Fruit fly (Drosophila melanogaster) whole organism, pupa: Measurements from ENCODE around the gene Lrr47.

Experiments used
- CG10348 ChIP-seq: fragments of 200-800 bp; sonication (Bioruptor generic); IDR thresholded peaks from 2 replicates; pipeline ENCODE4 v1.3.6; 2022; ENCODE audit warnings: missing biosample characterization, missing genetic modification characterization
- CG12605 ChIP-seq: fragments of 200-800 bp; sonication (Bioruptor generic); IDR thresholded peaks from 2 replicates; pipeline ENCODE4 v1.3.6; 2022; ENCODE audit warnings: missing biosample characterization, missing genetic modification characterization
- CG13204 ChIP-seq: fragments of 200-800 bp; sonication (Bioruptor generic); optimal IDR thresholded peaks from 2 replicates; lab custom pipeline; 2018; ENCODE audit warnings: missing biosample characterization, mild to moderate bottlenecking, missing genetic modification characterization, moderate library complexity
- CG14655 ChIP-seq: fragments of 200-800 bp; sonication (Bioruptor generic); optimal IDR thresholded peaks from 3 replicates; lab custom pipeline; 2017; ENCODE audit warnings: mild to moderate bottlenecking, missing biosample characterization, missing genetic modification reagents, missing genetic modification characterization
- CG15710 ChIP-seq: fragments of 200-800 bp; sonication (Bioruptor generic); optimal IDR thresholded peaks from 2 replicates; lab custom pipeline; 2018; ENCODE audit warnings: missing biosample characterization, mild to moderate bottlenecking, missing genetic modification characterization, moderate library complexity
- CG17806 ChIP-seq: fragments of 200-800 bp; sonication (Bioruptor generic); optimal IDR thresholded peaks from 2 replicates; lab custom pipeline; 2018; ENCODE audit warnings: missing biosample characterization, mild to moderate bottlenecking, missing genetic modification characterization, moderate library complexity
- CG32121 ChIP-seq: fragments of 200-800 bp; sonication (Bioruptor generic); IDR thresholded peaks from 2 replicates; pipeline ENCODE4 v1.3.6; 2022; ENCODE audit warnings: missing biosample characterization, missing genetic modification characterization
- CG34367 ChIP-seq: fragments of 200-800 bp; sonication (Bioruptor generic); optimal IDR thresholded peaks from 2 replicates; lab custom pipeline; 2018; ENCODE audit warnings: missing biosample characterization, mild to moderate bottlenecking, missing genetic modification characterization
- CG4496 ChIP-seq: fragments of 200-800 bp; sonication (Bioruptor generic); IDR thresholded peaks from 3 replicates; pipeline ENCODE4 v1.3.6; 2022; ENCODE audit warnings: missing biosample characterization, missing genetic modification characterization
- CG8159 ChIP-seq: fragments of 200-800 bp; sonication (Bioruptor generic); optimal IDR thresholded peaks from 3 replicates; lab custom pipeline; 2018; ENCODE audit warnings: missing biosample characterization, mild to moderate bottlenecking, missing genetic modification characterization, moderate library complexity
- CG8301 ChIP-seq: fragments of 200-800 bp; sonication (Bioruptor generic); optimal IDR thresholded peaks from 2 replicates; lab custom pipeline; 2018; ENCODE audit warnings: missing biosample characterization, mild to moderate bottlenecking, missing genetic modification characterization
- D1 ChIP-seq: fragments of 200-800 bp; sonication (Bioruptor generic); optimal IDR thresholded peaks from 2 replicates; lab custom pipeline; 2018; ENCODE audit warnings: missing biosample characterization, mild to moderate bottlenecking, missing genetic modification characterization, moderate library complexity
- EcR ChIP-seq: fragments of 200-800 bp; sonication (Bioruptor generic); optimal IDR thresholded peaks from 3 replicates; lab custom pipeline; 2019; ENCODE audit warnings: missing biosample characterization, missing genetic modification characterization, mild to moderate bottlenecking, moderate library complexity, missing genetic modification reagents
- Ets98B ChIP-seq: fragments of 200-800 bp; sonication (Bioruptor generic); IDR thresholded peaks from 2 replicates; pipeline ENCODE4 v1.3.6; 2022; ENCODE audit warnings: missing biosample characterization, missing genetic modification characterization
- Pif1A ChIP-seq: fragments of 200-800 bp; sonication (Bioruptor generic); optimal IDR thresholded peaks from 3 replicates; lab custom pipeline; 2016; ENCODE audit warnings: missing biosample characterization, missing genetic modification characterization
- Pif1B ChIP-seq: fragments of 200-800 bp; sonication (Bioruptor generic); optimal IDR thresholded peaks from 3 replicates; lab custom pipeline; 2016; ENCODE audit warnings: missing biosample characterization, missing genetic modification characterization
- Snoo ChIP-seq: fragments of 200-800 bp; sonication (Bioruptor generic); optimal IDR thresholded peaks from 3 replicates; lab custom pipeline; 2017; ENCODE audit warnings: missing biosample characterization, mild to moderate bottlenecking, missing genetic modification characterization, inconsistent platforms
- fd96Ca ChIP-seq: fragments of 200-800 bp; sonication (Bioruptor generic); IDR thresholded peaks from 3 replicates; pipeline ENCODE4 v1.3.6; 2022; ENCODE audit warnings: missing biosample characterization, missing genetic modification characterization
- gl ChIP-seq: fragments of 200-800 bp; sonication (Bioruptor generic); optimal IDR thresholded peaks from 2 replicates; lab custom pipeline; 2018; ENCODE audit warnings: missing biosample characterization, mild to moderate bottlenecking, missing genetic modification characterization
- rn ChIP-seq: fragments of 200-800 bp; sonication (Bioruptor generic); IDR thresholded peaks from 2 replicates; pipeline ENCODE4 v1.3.6; 2022; ENCODE audit warnings: missing biosample characterization, missing genetic modification characterization

Gene Lrr47

DNA sequence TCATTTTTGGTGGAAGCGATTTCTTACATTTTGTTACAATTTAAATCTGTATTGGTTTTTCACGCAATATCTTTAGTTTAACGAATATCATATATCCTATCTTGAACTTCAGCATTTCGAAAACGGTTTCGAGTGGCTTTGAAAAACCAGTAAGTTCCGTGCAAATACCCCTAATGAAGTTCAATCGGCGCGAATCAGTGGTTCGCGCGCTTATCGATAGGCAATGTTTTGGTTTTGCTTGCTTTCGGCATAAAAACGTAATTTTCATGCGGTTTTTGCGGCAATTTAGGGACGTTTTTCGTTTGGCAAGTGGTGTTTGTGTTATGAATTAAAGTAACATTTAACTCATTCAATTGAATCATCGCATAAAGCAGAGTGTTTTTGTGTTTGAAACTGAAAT, 40.3 kb upstream of the Lrr47 start, which contains the start of gene RluA-2:
Gene RluA-2, plus strand, starts transcription at position 195 of the 400 bp plus-strand sequence.
- TF ChIP-seq CG14655 = no peak
- TF ChIP-seq gl (tag; lab: Kevin White, UChicago) = no peak
- TF ChIP-seq Ets98B (GFP tag; lab: Robert Waterston, UW) = no peak
- TF ChIP-seq rn (GFP tag; lab: Robert Waterston, UW) = no peak
- no peak for TF ChIP-seq CG15710 (tag; lab: Kevin White, UChicago)
- TF ChIP-seq CG34367 (tag; lab: Kevin White, UChicago) = no peak

DNA sequence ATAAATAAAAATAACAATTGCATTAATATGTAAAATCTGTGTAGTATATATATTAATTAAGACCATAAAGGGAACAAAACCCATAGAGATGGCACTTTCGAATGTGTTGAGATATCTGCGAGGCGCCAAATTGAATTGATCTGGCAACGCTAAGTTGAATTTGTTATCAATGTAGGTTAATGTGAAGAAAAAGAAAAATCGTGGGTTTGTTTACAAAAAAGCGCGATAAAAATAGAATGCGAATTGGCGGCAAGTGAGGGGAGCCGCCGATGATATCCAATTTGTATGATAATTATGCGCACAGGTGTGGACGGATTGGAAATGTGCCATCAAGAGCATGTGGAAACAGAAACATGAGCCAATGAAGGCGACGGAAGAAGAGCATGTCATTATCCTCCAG, 37.3 kb upstream of the Lrr47 start:
- no peak for TF ChIP-seq rn (GFP tag; lab: Robert Waterston, UW)
- no peak for TF ChIP-seq Pif1A (GFP tag; lab: Kevin White, UChicago)
- peak; percentile 7 for TF ChIP-seq gl (tag; lab: Kevin White, UChicago)
- TF ChIP-seq CG32121 = peak; percentile 47
- no peak for TF ChIP-seq CG34367 (tag; lab: Kevin White, UChicago)
- TF ChIP-seq Snoo (tag; lab: Kevin White, UChicago) = no peak

DNA sequence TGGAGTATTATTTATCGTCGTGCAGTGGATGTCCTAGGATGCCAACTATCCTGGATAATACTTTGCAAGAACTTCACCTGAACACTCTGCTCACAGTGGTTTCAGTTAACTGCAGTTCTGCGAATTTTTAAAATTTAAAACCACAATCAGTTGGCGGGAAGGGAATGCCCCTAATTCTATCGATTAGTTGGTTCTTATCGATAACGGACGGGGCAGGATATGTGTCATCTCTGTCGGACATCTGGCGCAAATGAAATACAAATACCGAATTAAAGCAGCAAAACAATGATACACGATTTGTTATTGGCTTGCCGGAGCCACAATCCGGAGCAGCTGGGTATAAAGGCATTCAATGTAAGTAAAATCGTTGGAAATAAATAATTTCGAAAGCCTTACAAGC, 34.1 kb upstream of the Lrr47 start, which contains the start of gene Grip75:
Gene Grip75, plus strand, starts transcription at position 223 of the 400 bp plus-strand sequence.
- TF ChIP-seq Snoo (tag; lab: Kevin White, UChicago) (no peak), Pif1A (GFP tag; lab: Kevin White, UChicago) (no peak), D1 (tag; lab: Kevin White, UChicago) (no peak), CG14655 (no peak), CG15710 (tag; lab: Kevin White, UChicago) (no peak), CG12605 (GFP tag; lab: Robert Waterston, UW) (no peak), rn (GFP tag; lab: Robert Waterston, UW) (no peak), CG8301 (tag; lab: Kevin White, UChicago) (no peak), Pif1B (GFP tag; lab: Kevin White, UChicago) (no peak), gl (tag; lab: Kevin White, UChicago) (no peak), CG4496 (GFP tag; lab: Robert Waterston, UW) (no peak), CG17806 (tag; lab: Kevin White, UChicago) (no peak)

DNA sequence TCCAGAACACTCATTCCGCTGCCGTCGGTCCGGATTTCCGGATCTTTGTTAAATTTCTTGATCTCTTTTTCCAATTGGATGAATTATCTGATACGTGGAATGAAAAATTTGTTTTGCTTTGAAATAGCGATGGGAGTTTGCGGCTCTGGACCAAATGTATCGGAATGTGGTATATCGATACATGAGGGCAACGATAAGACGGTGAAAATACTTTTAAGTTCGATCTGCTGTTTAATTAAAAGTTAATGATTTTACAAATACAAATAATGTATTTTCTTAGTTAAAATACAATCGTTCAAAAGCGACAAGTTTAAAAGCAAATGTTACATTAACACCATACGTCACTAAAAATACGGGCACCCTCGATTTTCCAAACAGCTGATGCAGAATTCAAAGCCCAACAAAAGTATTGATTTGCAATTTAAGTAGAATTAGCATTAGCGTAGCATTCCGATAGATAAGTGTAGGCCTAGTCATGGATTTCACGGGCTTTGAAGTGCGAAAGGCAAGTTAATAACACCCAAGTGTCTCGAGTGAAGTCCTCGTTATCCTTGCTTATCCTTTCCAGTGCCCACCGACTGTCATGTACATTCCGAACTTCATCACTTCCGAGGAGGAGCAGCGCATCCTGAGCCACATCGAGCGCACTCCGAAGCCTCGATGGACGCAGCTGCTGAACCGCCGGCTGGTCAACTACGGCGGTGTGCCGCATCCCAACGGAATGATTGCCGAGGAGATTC, 28.5 kb upstream of the Lrr47 start, which contains the start of the genes Cog4 and CG6144:
Gene Cog4, minus strand, starts transcription at position 139 of the 740 bp plus-strand sequence.
Gene CG6144, plus strand, starts transcription at position 211 of the 740 bp plus-strand sequence.
- no peak for TF ChIP-seq fd96Ca
- TF ChIP-seq Pif1A (GFP tag; lab: Kevin White, UChicago) = no peak
- TF ChIP-seq CG14655 = no peak
- no peak for TF ChIP-seq CG8301 (tag; lab: Kevin White, UChicago)
- TF ChIP-seq Ets98B (GFP tag; lab: Robert Waterston, UW) = no peak

DNA sequence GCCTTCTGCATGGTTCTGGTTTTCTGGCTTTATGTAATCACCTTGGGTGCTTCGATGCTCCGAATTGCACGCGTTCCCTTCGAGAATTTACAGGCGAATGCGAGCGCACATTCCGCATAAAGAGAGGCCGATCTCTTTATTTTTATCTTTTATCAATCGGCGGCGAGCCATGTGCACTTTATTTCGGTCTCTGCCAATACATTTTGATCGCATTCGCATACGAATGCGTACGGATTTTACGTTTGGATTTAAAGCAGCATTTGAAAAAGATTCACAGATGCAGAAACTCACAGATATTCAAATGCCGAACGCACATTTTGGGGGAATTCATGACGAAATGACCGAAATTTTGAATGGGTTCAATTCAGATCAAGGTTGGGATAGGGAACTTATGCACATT, 25.8 kb upstream of the Lrr47 start, which contains the start of gene CG13144:
Gene CG13144, minus strand, starts transcription at position 101 of the 400 bp plus-strand sequence.
- no peak for TF ChIP-seq Pif1B (GFP tag; lab: Kevin White, UChicago)
- TF ChIP-seq CG13204 (GFP tag; lab: Kevin White, UChicago) = no peak
- TF ChIP-seq gl (tag; lab: Kevin White, UChicago) = no peak
- TF ChIP-seq CG34367 (tag; lab: Kevin White, UChicago) = no peak
- no peak for TF ChIP-seq Pif1A (GFP tag; lab: Kevin White, UChicago)
- TF ChIP-seq CG4496 (GFP tag; lab: Robert Waterston, UW) = no peak
- no peak for TF ChIP-seq Snoo (tag; lab: Kevin White, UChicago)
- TF ChIP-seq CG15710 (tag; lab: Kevin White, UChicago) = no peak
- no peak for TF ChIP-seq CG8159 (tag; lab: Kevin White, UChicago)
- no peak for TF ChIP-seq CG8301 (tag; lab: Kevin White, UChicago)
- TF ChIP-seq EcR (GFP tag; lab: Kevin White, UChicago) = no peak
- TF ChIP-seq CG17806 (tag; lab: Kevin White, UChicago) = no peak
- TF ChIP-seq fd96Ca = no peak

DNA sequence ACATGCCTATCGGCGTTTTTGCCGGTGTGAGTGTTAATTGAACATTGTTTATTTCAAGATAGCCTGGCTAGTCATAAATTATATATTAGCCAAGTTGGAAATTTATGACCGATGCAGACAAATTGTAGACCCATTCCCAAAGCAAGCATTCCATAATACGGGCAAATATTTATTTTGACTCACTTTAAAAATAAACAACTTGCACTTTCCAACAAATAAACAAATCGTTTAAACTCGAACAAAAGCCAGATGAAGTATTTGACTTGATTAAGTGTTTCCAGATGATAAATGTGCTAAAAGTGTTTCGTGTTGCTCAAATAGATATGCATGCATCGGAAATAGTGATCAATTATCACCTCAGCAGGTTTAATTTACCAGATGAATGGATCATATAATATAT, 21.6 kb upstream of the Lrr47 start:
- TF ChIP-seq CG15710 (tag; lab: Kevin White, UChicago) (no peak), CG4496 (GFP tag; lab: Robert Waterston, UW) (no peak), fd96Ca (no peak), CG10348 (GFP tag; lab: Robert Waterston, UW) (no peak), D1 (tag; lab: Kevin White, UChicago) (no peak)

DNA sequence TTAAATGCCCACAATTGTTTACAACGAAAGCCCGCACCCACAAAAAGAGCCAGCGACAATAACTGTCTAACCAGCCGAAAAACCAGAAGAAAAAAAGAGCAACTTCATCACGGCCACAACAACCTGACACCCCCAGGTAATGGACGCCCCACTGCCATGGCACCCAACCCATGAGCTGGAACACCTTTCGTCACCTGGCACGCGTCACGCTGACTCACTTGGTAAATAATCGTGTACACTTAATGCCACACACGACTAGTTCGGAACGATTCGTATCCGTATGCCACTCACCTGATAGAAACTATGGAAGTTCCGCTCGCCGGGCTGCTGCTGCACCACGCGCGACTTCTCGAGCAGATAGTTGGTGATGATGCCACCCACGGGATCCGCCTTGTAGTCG, 20.8 kb upstream of the Lrr47 start:
- TF ChIP-seq Snoo (tag; lab: Kevin White, UChicago) (no peak), CG14655 (no peak)
- TF ChIP-seq, all 21 proteins: peak for 0
